Worm (Caenorhabditis elegans) whole organism, L2 larva: Measurements from ENCODE around the gene ints-11.

Experiments
- F13H6.1 ChIP-seq: sonication (generic microtip); optimal IDR thresholded peaks from 2 replicates; lab custom pipeline; 2016; ENCODE audit warnings: missing genetic modification characterization, missing compliant biosample characterization
- R02D3.7 ChIP-seq: fragments of 150-350 bp; optimal IDR thresholded peaks from 2 replicates; lab custom pipeline; 2014; ENCODE audit warnings: missing biosample characterization, missing genetic modification characterization
- ZK546.5 ChIP-seq: sonication (generic microtip); optimal IDR thresholded peaks from 2 replicates; lab custom pipeline; 2017; ENCODE audit warnings: missing biosample characterization, missing genetic modification characterization
- aly-2 ChIP-seq: fragments of 150-350 bp; optimal IDR thresholded peaks from 2 replicates; lab custom pipeline; 2014; ENCODE audit warnings: missing biosample characterization, missing genetic modification characterization
- ama-1 ChIP-seq: fragments of 150-350 bp; optimal IDR thresholded peaks from 2 replicates; lab custom pipeline; 2018; ENCODE audit warnings: inconsistent platforms
- blmp-1 ChIP-seq: sonication (generic microtip); optimal IDR thresholded peaks from 2 replicates; lab custom pipeline; 2017; ENCODE audit warnings: missing genetic modification characterization, mild to moderate bottlenecking, missing compliant biosample characterization, antibody characterized with exemption, moderate library complexity; ENCODE audit not compliant: insufficient read depth
- ceh-16 ChIP-seq: fragments of 150-350 bp; optimal IDR thresholded peaks from 2 replicates; lab custom pipeline; 2014; ENCODE audit warnings: missing biosample characterization, missing genetic modification characterization
- ceh-82 ChIP-seq: fragments of 150-350 bp; optimal IDR thresholded peaks from 2 replicates; lab custom pipeline; 2014; ENCODE audit warnings: missing biosample characterization, missing genetic modification characterization
- crh-2 ChIP-seq: sonication (generic microtip); optimal IDR thresholded peaks from 2 replicates; lab custom pipeline; 2017; ENCODE audit warnings: missing biosample characterization, missing genetic modification characterization
- dmd-4 ChIP-seq: sonication (generic microtip); optimal IDR thresholded peaks from 2 replicates; lab custom pipeline; 2017; ENCODE audit warnings: missing biosample characterization, missing genetic modification characterization
- egl-27 ChIP-seq: sonication (generic microtip); optimal IDR thresholded peaks from 3 replicates; lab custom pipeline; 2017; ENCODE audit warnings: missing biosample characterization, missing genetic modification reagents, missing genetic modification characterization
- elt-3 ChIP-seq: sonication (generic microtip); optimal IDR thresholded peaks from 2 replicates; lab custom pipeline; 2017; ENCODE audit warnings: missing biosample characterization, missing genetic modification characterization
- fos-1 ChIP-seq: fragments of 150-350 bp; optimal IDR thresholded peaks from 2 replicates; lab custom pipeline; 2014; ENCODE audit warnings: missing biosample characterization, missing genetic modification characterization
- lin-11 ChIP-seq: fragments of 150-350 bp; sonication (generic microtip); optimal IDR thresholded peaks from 2 replicates; lab custom pipeline; 2014; ENCODE audit warnings: missing biosample characterization, missing genetic modification characterization, inconsistent platforms, mixed read lengths
- lin-13 ChIP-seq: fragments of 150-350 bp; optimal IDR thresholded peaks from 2 replicates; lab custom pipeline; 2014; ENCODE audit warnings: missing biosample characterization, missing genetic modification reagents, missing genetic modification characterization
- lsy-2 ChIP-seq, 2 experiments: fragments of 150-350 bp in 1 of 2; sonication (generic microtip) in 1 of 2; optimal IDR thresholded peaks; 2 replicates each; lab custom pipeline; 2014 to 2017; ENCODE audit warnings: missing biosample characterization in 2 of 2, missing genetic modification characterization in 2 of 2
- mab-5 ChIP-seq: fragments of 150-350 bp; optimal IDR thresholded peaks from 2 replicates; lab custom pipeline; 2014; ENCODE audit warnings: missing biosample characterization, missing genetic modification characterization
- mbf-1 ChIP-seq: sonication (generic microtip); optimal IDR thresholded peaks from 2 replicates; lab custom pipeline; 2017; ENCODE audit warnings: missing biosample characterization, missing genetic modification characterization
- nhr-11 ChIP-seq: fragments of 150-350 bp; optimal IDR thresholded peaks from 2 replicates; lab custom pipeline; 2014; ENCODE audit warnings: missing biosample characterization, missing genetic modification characterization
- nhr-129 ChIP-seq: fragments of 150-350 bp; optimal IDR thresholded peaks from 2 replicates; lab custom pipeline; 2014; ENCODE audit warnings: missing biosample characterization, missing genetic modification characterization
- nhr-21 ChIP-seq: fragments of 150-350 bp; optimal IDR thresholded peaks from 2 replicates; lab custom pipeline; 2014; ENCODE audit warnings: missing biosample characterization, missing genetic modification characterization
- nhr-23 ChIP-seq: fragments of 150-350 bp; optimal IDR thresholded peaks from 2 replicates; lab custom pipeline; 2014; ENCODE audit warnings: missing biosample characterization, missing genetic modification reagents, missing genetic modification characterization
- nhr-237 ChIP-seq: fragments of 150-350 bp; optimal IDR thresholded peaks from 2 replicates; lab custom pipeline; 2014; ENCODE audit warnings: missing biosample characterization, missing genetic modification characterization
- nhr-25 ChIP-seq: fragments of 150-350 bp; sonication (generic microtip); optimal IDR thresholded peaks from 3 replicates; lab custom pipeline; 2014; ENCODE audit warnings: missing biosample characterization, missing genetic modification characterization
- sma-3 ChIP-seq: sonication (generic microtip); optimal IDR thresholded peaks from 2 replicates; lab custom pipeline; 2016; ENCODE audit warnings: missing genetic modification reagents, missing genetic modification characterization, missing compliant biosample characterization
- sma-9 ChIP-seq, 2 experiments: fragments of 150-350 bp in 1 of 2; sonication (generic microtip) in 1 of 2; optimal IDR thresholded peaks; 2 replicates each; lab custom pipeline; 2014 to 2016; ENCODE audit warnings: missing genetic modification characterization in 2 of 2, mild to moderate bottlenecking in 1 of 2, missing biosample characterization in 1 of 2, missing compliant biosample characterization in 1 of 2, missing genetic modification reagents in 1 of 2, moderate library complexity in 1 of 2
- unc-39 ChIP-seq: fragments of 150-350 bp; optimal IDR thresholded peaks from 2 replicates; lab custom pipeline; 2014; ENCODE audit warnings: missing biosample characterization, missing genetic modification characterization
- unc-55 ChIP-seq: fragments of 150-350 bp; sonication (generic microtip); optimal IDR thresholded peaks from 3 replicates; lab custom pipeline; 2014; ENCODE audit warnings: missing biosample characterization, missing genetic modification reagents, missing genetic modification characterization
- unc-62 ChIP-seq: fragments of 150-350 bp; optimal IDR thresholded peaks from 2 replicates; lab custom pipeline; 2014; ENCODE audit warnings: missing biosample characterization, missing genetic modification reagents, missing genetic modification characterization
- ztf-1 ChIP-seq: fragments of 200-800 bp; sonication (Bioruptor generic); conservative IDR thresholded peaks from 2 replicates; pipeline ENCODE4 v1.3.6; 2022; ENCODE audit warnings: missing genetic modification characterization, missing compliant biosample characterization
- ztf-4 ChIP-seq: fragments of 150-350 bp; optimal IDR thresholded peaks from 2 replicates; lab custom pipeline; 2014; ENCODE audit warnings: missing biosample characterization, missing genetic modification characterization

ints-11 gene

DNA sequence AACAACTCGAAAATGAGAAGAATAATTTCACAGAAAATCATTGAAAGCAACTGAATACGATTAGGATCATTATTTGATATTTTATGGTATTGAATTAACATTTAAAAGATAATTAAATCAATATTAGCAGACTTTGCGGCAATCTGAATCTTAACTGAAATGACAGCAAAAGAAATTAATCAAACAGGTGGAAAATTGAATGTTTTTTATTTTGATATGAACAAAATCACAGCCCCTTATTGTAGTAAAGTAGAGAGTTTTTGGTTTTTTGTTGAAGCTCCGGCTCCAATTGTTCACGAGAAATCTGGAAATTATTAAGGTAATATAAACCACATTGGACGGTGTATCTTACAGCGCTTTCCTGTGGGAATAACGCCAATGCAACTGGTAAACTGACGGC lies 41.2 kb downstream of the ints-11 start, which contains the start of gene sre-2:
Gene sre-2 (minus strand): TSS at position 101 of the 400 bp plus-strand sequence.
- TF ChIP-seq unc-39 (tag; lab: Kevin White, UChicago) (no peak), elt-3 (no peak), lin-11 (tag; lab: Kevin White, UChicago) (no peak), sma-9 (GFP tag; optimal IDR thresholded peaks at IDR 0.05; lab: Kevin White, UChicago) (no peak), sma-9 (tag; optimal IDR thresholded peaks at IDR 0.05; lab: Kevin White, UChicago) (no peak), egl-27 (tag; lab: Kevin White, UChicago) (no peak), ztf-4 (tag; lab: Kevin White, UChicago) (no peak), sma-3 (GFP tag; lab: Kevin White, UChicago) (no peak), ceh-82 (no peak), F13H6.1 (tag; lab: Kevin White, UChicago) (no peak), nhr-21 (tag; lab: Kevin White, UChicago) (no peak), mbf-1 (tag; lab: Kevin White, UChicago) (no peak), nhr-237 (tag; lab: Kevin White, UChicago) (no peak), fos-1 (tag; lab: Kevin White, UChicago) (no peak), unc-62 (GFP tag; lab: Kevin White, UChicago) (no peak)

DNA sequence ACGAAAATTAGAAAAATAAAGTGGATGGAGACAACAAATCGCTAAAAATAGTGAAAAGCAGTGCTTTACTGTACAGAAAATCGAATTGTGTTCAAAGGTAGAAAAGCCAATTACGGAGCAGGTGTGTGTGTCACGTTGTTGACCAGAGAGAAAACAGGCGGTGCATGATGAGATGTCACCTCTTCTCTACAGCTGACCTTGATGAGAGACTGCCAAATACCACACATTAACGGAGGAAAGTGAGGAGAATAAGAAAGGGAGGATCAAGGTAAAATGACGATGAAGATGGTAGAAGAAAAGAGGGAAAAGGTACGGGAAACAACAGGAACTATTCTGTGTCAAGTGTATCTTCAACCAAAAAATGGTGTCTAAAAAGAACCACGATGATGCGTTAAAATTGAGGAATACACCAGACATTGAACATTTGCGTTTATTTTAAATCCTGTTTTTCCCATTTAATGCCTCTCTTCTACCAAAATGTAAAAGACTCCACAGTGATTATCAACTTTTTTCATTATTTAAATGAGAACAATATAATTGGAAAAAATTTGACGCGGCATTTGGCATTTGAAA lies 44.0 kb downstream of the ints-11 start:
- peak; percentile 78 for TF ChIP-seq nhr-25 (tag; lab: Kevin White, UChicago)
- peak; percentile 52 for TF ChIP-seq nhr-129 (tag; lab: Kevin White, UChicago)
- no peak for TF ChIP-seq nhr-11 (tag; lab: Kevin White, UChicago)
- TF ChIP-seq, all 48 proteins: peak for 2

DNA sequence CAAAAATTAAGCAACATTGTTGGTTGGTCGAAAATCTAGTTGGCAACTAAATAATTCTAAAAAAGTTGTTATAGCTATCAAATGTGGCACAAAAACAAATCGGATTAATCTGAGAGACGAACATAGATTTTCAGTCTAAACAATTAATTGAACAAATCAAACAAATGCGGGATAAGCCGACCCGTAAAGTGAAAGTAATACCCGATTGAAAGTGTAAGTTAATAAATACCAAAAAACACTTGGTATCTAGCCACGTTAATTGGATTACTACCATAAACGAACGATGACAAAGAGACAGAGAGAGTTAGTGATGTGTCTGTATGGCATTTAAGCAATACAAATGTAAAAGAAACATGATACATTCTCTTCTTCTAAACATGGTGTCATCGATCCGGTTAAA lies 49.4 kb downstream of the ints-11 start:
- no peak for TF ChIP-seq R02D3.7 (tag; lab: Kevin White, UChicago)
- peak; percentile 68 for TF ChIP-seq blmp-1

DNA sequence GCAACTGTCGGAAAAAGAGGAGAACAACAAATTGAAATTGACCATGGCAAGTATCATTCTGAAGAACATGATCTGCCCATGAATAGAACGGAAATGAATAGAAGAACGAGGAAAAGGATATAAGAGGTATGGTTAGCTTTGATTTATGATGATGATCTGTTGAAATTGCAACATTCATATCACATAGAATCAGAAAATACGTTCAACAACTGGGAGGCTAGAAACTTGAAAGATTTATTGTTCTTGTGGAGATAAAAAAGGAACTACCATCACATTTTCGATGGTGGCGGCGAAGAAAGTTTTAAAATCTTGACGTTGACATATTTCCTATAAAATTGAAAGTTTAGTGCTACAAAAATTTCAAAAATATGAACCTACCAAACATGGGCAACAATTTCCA lies 50.0 kb downstream of the ints-11 start:
- no peak for TF ChIP-seq fos-1 (tag; lab: Kevin White, UChicago)
- no peak for TF ChIP-seq aly-2 (tag; lab: Kevin White, UChicago)
- no peak for TF ChIP-seq dmd-4 (tag; lab: Kevin White, UChicago)
- TF ChIP-seq ceh-82: no peak
- no peak for TF ChIP-seq nhr-23 (tag; lab: Kevin White, UChicago)
- TF ChIP-seq ceh-16 (tag; lab: Kevin White, UChicago): no peak
- no peak for TF ChIP-seq ama-1 (lab: Kevin White, UChicago)
- no peak for TF ChIP-seq lin-13 (GFP tag; lab: Kevin White, UChicago)
- TF ChIP-seq ZK546.5 (tag; lab: Kevin White, UChicago): no peak
- no peak for TF ChIP-seq unc-39 (tag; lab: Kevin White, UChicago)
- TF ChIP-seq ztf-1 (GFP tag; lab: Robert Waterston, UW): no peak
- no peak for TF ChIP-seq nhr-129 (tag; lab: Kevin White, UChicago)
- no peak for TF ChIP-seq crh-2 (tag; lab: Kevin White, UChicago)
- TF ChIP-seq mab-5 (tag; lab: Kevin White, UChicago): no peak

DNA sequence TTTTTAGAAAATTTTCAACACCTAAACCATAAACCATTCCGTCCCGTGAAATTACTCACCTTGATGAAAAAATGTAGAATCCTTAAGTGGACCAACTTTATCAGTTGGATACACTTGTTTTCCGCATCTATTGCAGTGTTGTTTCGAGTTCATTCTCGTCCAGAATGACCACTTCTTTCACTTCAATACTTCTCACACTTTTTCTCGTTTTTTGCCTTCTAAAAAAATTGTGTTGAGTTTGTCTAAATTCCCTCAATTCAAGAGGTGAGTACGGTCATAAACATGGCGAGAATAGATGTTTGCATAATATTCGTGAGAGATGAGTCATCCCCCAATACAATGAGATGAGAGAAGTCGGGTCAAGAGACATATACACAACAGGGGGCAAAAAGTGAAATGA lies 50.7 kb downstream of the ints-11 start, which contains the start of gene ltd-1:
Gene ltd-1 (minus strand): TSS at position 218 of the 400 bp plus-strand sequence.
- no peak for TF ChIP-seq sma-3 (GFP tag; lab: Kevin White, UChicago)
- no peak for TF ChIP-seq ztf-1 (GFP tag; lab: Robert Waterston, UW)
- no peak for TF ChIP-seq mab-5 (tag; lab: Kevin White, UChicago)
- no peak for TF ChIP-seq aly-2 (tag; lab: Kevin White, UChicago)
- no peak for TF ChIP-seq R02D3.7 (tag; lab: Kevin White, UChicago)
- no peak for TF ChIP-seq nhr-237 (tag; lab: Kevin White, UChicago)
- no peak for TF ChIP-seq lsy-2 (tag; optimal IDR thresholded peaks at IDR 0.05; lab: Kevin White, UChicago)
- TF ChIP-seq dmd-4 (tag; lab: Kevin White, UChicago): no peak
- no peak for TF ChIP-seq unc-55 (GFP tag; lab: Kevin White, UChicago)
- TF ChIP-seq unc-39 (tag; lab: Kevin White, UChicago): no peak
- no peak for TF ChIP-seq nhr-21 (tag; lab: Kevin White, UChicago)
- TF ChIP-seq lin-11 (tag; lab: Kevin White, UChicago): no peak
- no peak for TF ChIP-seq ztf-4 (tag; lab: Kevin White, UChicago)
- no peak for TF ChIP-seq nhr-129 (tag; lab: Kevin White, UChicago)
- TF ChIP-seq unc-62 (GFP tag; lab: Kevin White, UChicago): no peak
- TF ChIP-seq blmp-1: no peak
- TF ChIP-seq, all 48 proteins: peak for 0
